Fruit fly (Drosophila melanogaster) whole organism, embryonic: ENCODE data around the gene Pino.
A peak's percentile ranks its signal among the peaks of the same experiment; 100 is the strongest.

Experiments
- ATbp ChIP-seq: fragments of 200-800 bp; sonication (Bioruptor generic); optimal IDR thresholded peaks from 2 replicates; lab custom pipeline; 2017; ENCODE audit warnings: missing biosample characterization, mild to moderate bottlenecking, missing genetic modification characterization, missing genetic modification reagents
- Blimp-1 ChIP-seq: fragments of 200-800 bp; sonication (Bioruptor generic); optimal IDR thresholded peaks from 3 replicates; lab custom pipeline; 2018; ENCODE audit warnings: missing biosample characterization, missing genetic modification characterization, mild to moderate bottlenecking, moderate library complexity, missing genetic modification reagents
- CG14860 ChIP-seq: fragments of 200-800 bp; sonication (Bioruptor generic); IDR thresholded peaks from 3 replicates; pipeline ENCODE4 v1.3.6; 2022; ENCODE audit warnings: missing biosample characterization, missing genetic modification characterization; ENCODE audit not compliant: partially characterized antibody
- CG18262 ChIP-seq: fragments of 200-800 bp; optimal IDR thresholded peaks from 3 replicates; lab custom pipeline; 2019; ENCODE audit warnings: missing biosample characterization, mild to moderate bottlenecking, missing genetic modification characterization, moderate library complexity
- CG2120 ChIP-seq: fragments of 200-800 bp; sonication (Bioruptor generic); optimal IDR thresholded peaks from 3 replicates; lab custom pipeline; 2016; ENCODE audit warnings: missing biosample characterization, missing genetic modification characterization
- CG7372 ChIP-seq: fragments of 200-800 bp; sonication (Bioruptor generic); IDR thresholded peaks from 2 replicates; pipeline ENCODE4 v1.3.6; 2022; ENCODE audit warnings: missing biosample characterization, missing genetic modification characterization
- CG8924 ChIP-seq: fragments of 200-800 bp; optimal IDR thresholded peaks from 3 replicates; lab custom pipeline; 2019; ENCODE audit warnings: missing biosample characterization, mild to moderate bottlenecking, missing genetic modification characterization, moderate library complexity
- Nf-YA ChIP-seq: fragments of 200-800 bp; sonication (Bioruptor generic); IDR thresholded peaks from 2 replicates; pipeline ENCODE4 v1.3.6; 2022; ENCODE audit warnings: missing biosample characterization, missing genetic modification characterization
- Sox102F ChIP-seq: fragments of 200-800 bp; sonication (Bioruptor generic); optimal IDR thresholded peaks from 2 replicates; lab custom pipeline; 2018; ENCODE audit warnings: missing biosample characterization, mild to moderate bottlenecking, missing genetic modification characterization, moderate library complexity
- corto ChIP-seq: fragments of 200-800 bp; sonication (Bioruptor generic); optimal IDR thresholded peaks from 2 replicates; lab custom pipeline; 2016; ENCODE audit warnings: missing biosample characterization, mild to moderate bottlenecking, missing genetic modification characterization, moderate library complexity
- fd96Cb ChIP-seq: fragments of 200-800 bp; sonication (Bioruptor generic); optimal IDR thresholded peaks from 2 replicates; lab custom pipeline; 2018; ENCODE audit warnings: missing biosample characterization, mild to moderate bottlenecking, missing genetic modification characterization, moderate library complexity
- jing ChIP-seq: fragments of 200-800 bp; sonication (Bioruptor generic); optimal IDR thresholded peaks from 2 replicates; lab custom pipeline; 2018; ENCODE audit warnings: missing biosample characterization, mild to moderate bottlenecking, missing genetic modification characterization
- salm ChIP-seq: fragments of 200-800 bp; sonication (Bioruptor generic); optimal IDR thresholded peaks from 2 replicates; lab custom pipeline; 2018; ENCODE audit warnings: missing biosample characterization, mild to moderate bottlenecking, missing genetic modification characterization
- sens ChIP-seq: fragments of 200-800 bp; sonication (Bioruptor generic); peaks from one replicate; lab custom pipeline; 2016; ENCODE audit warnings: missing biosample characterization, missing genetic modification characterization
- sisA ChIP-seq: fragments of 200-800 bp; sonication (Bioruptor generic); IDR thresholded peaks from 2 replicates; pipeline ENCODE4 v1.3.6; 2022; ENCODE audit warnings: missing biosample characterization, missing genetic modification characterization

Gene Pino

dm6 chr2L:1065038-1065437 is 63.7 kb downstream of the Pino start (continued):
- TF ChIP-seq CG2120 (GFP tag; lab: Kevin White, UChicago), result no peak
- TF ChIP-seq sisA (GFP tag; lab: Robert Waterston, UW), result peak; percentile 38; the same call in 1 of the 2 replicates
- no peak for TF ChIP-seq ATbp (GFP tag; lab: Kevin White, UChicago)
- TF ChIP-seq Blimp-1 (GFP tag; lab: Kevin White, UChicago), result peak; percentile 32
- no peak for TF ChIP-seq salm (tag; lab: Kevin White, UChicago)
- TF ChIP-seq jing, result no peak
- TF ChIP-seq Nf-YA (GFP tag; lab: Robert Waterston, UW), result no peak
- TF ChIP-seq CG8924 (tag; lab: Kevin White, UChicago), result no peak
- TF ChIP-seq sens (GFP tag; lab: Kevin White, UChicago), result peak; percentile 87
- no peak for TF ChIP-seq fd96Cb (tag; lab: Kevin White, UChicago)
- TF ChIP-seq CG18262, result peak; percentile 23
- peak; percentile 27 for TF ChIP-seq Sox102F (GFP tag; lab: Kevin White, UChicago)
- no peak for TF ChIP-seq CG7372 (GFP tag; lab: Robert Waterston, UW)
- peak; percentile 31 for TF ChIP-seq corto (GFP tag; lab: Kevin White, UChicago)
- no peak for TF ChIP-seq CG14860
